Worm (Caenorhabditis elegans): ENCODE measurements around the gene cutc-1.

DNA sequence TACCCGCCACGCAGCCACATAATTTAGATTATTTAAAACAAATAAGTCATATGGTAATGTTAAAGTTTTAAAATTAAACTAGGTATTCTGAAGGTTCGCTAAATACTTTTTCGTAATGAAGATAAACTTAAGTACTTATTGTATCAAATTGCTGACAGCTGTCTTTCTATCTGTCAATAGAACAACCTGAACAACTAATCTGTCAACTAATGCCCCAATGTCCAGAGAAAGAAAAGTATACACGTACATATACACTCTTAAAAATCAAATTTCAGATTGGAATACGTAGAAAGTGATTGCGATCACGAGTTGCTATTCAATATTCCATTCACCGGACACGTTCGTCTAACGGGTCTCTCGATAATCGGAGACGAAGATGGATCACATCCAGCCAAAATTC lies 7.3 kb upstream of the cutc-1 start:
- no peak for TF ChIP-seq nhr-28 (tag; optimal IDR thresholded peaks at IDR 0.05)
- TF ChIP-seq nhr-12 (tag; optimal IDR thresholded peaks at IDR 0.05) = no peak
- no peak for TF ChIP-seq lin-13 (tag; optimal IDR thresholded peaks at IDR 0.05)
- TF ChIP-seq snpc-4 (tag; optimal IDR thresholded peaks at IDR 0.05) = no peak
- no peak for TF ChIP-seq ham-2 (GFP tag; optimal IDR thresholded peaks at IDR 0.05)
- no peak for TF ChIP-seq sptf-1 (tag; optimal IDR thresholded peaks at IDR 0.05)
- TF ChIP-seq nhr-237 (tag; optimal IDR thresholded peaks at IDR 0.05) = no peak

Measured in whole organism, mixed stage, embryonic.